Fruit fly (Drosophila melanogaster): ENCODE data around the gene Fancd2.

dm6 chr3R:20823704-20824454, 7.9 kb upstream of the Fancd2 start, which contains the start of gene CG17272:
- no peak for TF ChIP-seq Hr96 (GFP tag; optimal IDR thresholded peaks at IDR 0.05)
- no peak for TF ChIP-seq ovo (GFP tag; optimal IDR thresholded peaks at IDR 0.05)
- no peak for TF ChIP-seq toe (GFP tag; optimal IDR thresholded peaks at IDR 0.05)
- TF ChIP-seq Mnt (GFP tag; optimal IDR thresholded peaks at IDR 0.05) = peak; percentile 27
- TF ChIP-seq CG7045 (GFP tag; optimal IDR thresholded peaks at IDR 0.05) = no peak
- no peak for TF ChIP-seq CG11617 (GFP tag; optimal IDR thresholded peaks at IDR 0.05)
